Fruit fly (Drosophila melanogaster) whole organism, prepupa: ENCODE measurements around the gene CG31205.

Source experiments
- CG10631 ChIP-seq: fragments of 200-800 bp; sonication (Bioruptor generic); optimal IDR thresholded peaks from 2 replicates; lab custom pipeline; 2016; ENCODE audit warnings: missing biosample characterization, missing genetic modification characterization
- CG10669 ChIP-seq: fragments of 200-800 bp; sonication (Bioruptor generic); optimal IDR thresholded peaks from 3 replicates; lab custom pipeline; 2018; ENCODE audit warnings: missing biosample characterization, mild to moderate bottlenecking, missing genetic modification characterization, moderate library complexity
- CG11762 ChIP-seq: fragments of 200-800 bp; sonication (Bioruptor generic); optimal IDR thresholded peaks from 3 replicates; lab custom pipeline; 2016; ENCODE audit warnings: missing biosample characterization, missing genetic modification characterization; ENCODE audit not compliant: insufficient read depth
- CG11902 ChIP-seq: fragments of 200-800 bp; sonication (Bioruptor generic); optimal IDR thresholded peaks from 3 replicates; lab custom pipeline; 2016; ENCODE audit warnings: missing biosample characterization, missing genetic modification characterization
- CG1621 ChIP-seq: fragments of 200-800 bp; sonication (Bioruptor generic); optimal IDR thresholded peaks from 3 replicates; lab custom pipeline; 2018; ENCODE audit warnings: missing biosample characterization, mild to moderate bottlenecking, missing genetic modification characterization
- CG16779 ChIP-seq: fragments of 200-800 bp; sonication (Bioruptor generic); optimal IDR thresholded peaks from 3 replicates; lab custom pipeline; 2017; ENCODE audit warnings: missing biosample characterization, mild to moderate bottlenecking, missing genetic modification characterization
- CG3032 ChIP-seq: fragments of 200-800 bp; optimal IDR thresholded peaks from 2 replicates; lab custom pipeline; 2019; ENCODE audit warnings: missing biosample characterization, mild to moderate bottlenecking, missing genetic modification characterization, moderate library complexity
- CG32006 ChIP-seq: fragments of 200-800 bp; sonication (Bioruptor generic); optimal IDR thresholded peaks from 3 replicates; lab custom pipeline; 2017; ENCODE audit warnings: missing biosample characterization, mild to moderate bottlenecking, missing genetic modification characterization
- CG34406 ChIP-seq: fragments of 200-800 bp; sonication (Bioruptor generic); optimal IDR thresholded peaks from 3 replicates; lab custom pipeline; 2016; ENCODE audit warnings: missing biosample characterization, missing genetic modification characterization
- CG3919 ChIP-seq: fragments of 200-800 bp; sonication (Bioruptor generic); optimal IDR thresholded peaks from 3 replicates; lab custom pipeline; 2016; ENCODE audit warnings: missing biosample characterization, missing genetic modification characterization
- CG4318 ChIP-seq: fragments of 200-800 bp; sonication (Bioruptor generic); optimal IDR thresholded peaks from 3 replicates; lab custom pipeline; 2017; ENCODE audit warnings: missing biosample characterization, mild to moderate bottlenecking, missing genetic modification characterization
- CG6163 ChIP-seq: fragments of 200-800 bp; sonication (Bioruptor generic); IDR thresholded peaks from 3 replicates; pipeline ENCODE4 v1.3.6; 2022; ENCODE audit warnings: missing biosample characterization, missing genetic modification characterization
- CG6276 ChIP-seq: fragments of 200-800 bp; sonication (Bioruptor generic); optimal IDR thresholded peaks from 2 replicates; lab custom pipeline; 2017; ENCODE audit warnings: missing biosample characterization, mild to moderate bottlenecking, missing genetic modification characterization
- CG6792 ChIP-seq: fragments of 200-800 bp; sonication (Bioruptor generic); optimal IDR thresholded peaks from 3 replicates; lab custom pipeline; 2016; ENCODE audit warnings: missing biosample characterization, missing genetic modification characterization
- CG6808 ChIP-seq: fragments of 200-800 bp; sonication (Bioruptor generic); optimal IDR thresholded peaks from 3 replicates; lab custom pipeline; 2017; ENCODE audit warnings: missing biosample characterization, missing genetic modification characterization, mild to moderate bottlenecking, moderate library complexity, missing genetic modification reagents
- CG7368 ChIP-seq: fragments of 200-800 bp; sonication (Bioruptor generic); optimal IDR thresholded peaks from 3 replicates; lab custom pipeline; 2016; ENCODE audit warnings: missing biosample characterization, missing genetic modification characterization
- CG8119 ChIP-seq: fragments of 200-800 bp; sonication (Bioruptor generic); IDR thresholded peaks from 3 replicates; pipeline ENCODE4 v1.3.6; 2022; ENCODE audit warnings: missing biosample characterization, missing genetic modification characterization
- CG8632 ChIP-seq: fragments of 200-800 bp; sonication (Bioruptor generic); optimal IDR thresholded peaks from 3 replicates; lab custom pipeline; 2016; ENCODE audit warnings: missing biosample characterization, missing genetic modification characterization
- Eip75B ChIP-seq: fragments of 200-800 bp; sonication (Bioruptor generic); optimal IDR thresholded peaks from 3 replicates; lab custom pipeline; 2016; ENCODE audit warnings: missing biosample characterization, missing genetic modification characterization
- Eip78C ChIP-seq: fragments of 200-800 bp; sonication (Bioruptor generic); peaks from one replicate; lab custom pipeline; 2016; ENCODE audit warnings: missing biosample characterization, missing genetic modification characterization
- Eip93F ChIP-seq: fragments of 200-800 bp; sonication (Bioruptor generic); optimal IDR thresholded peaks from 2 replicates; lab custom pipeline; 2016; ENCODE audit warnings: missing biosample characterization, mild to moderate bottlenecking, missing genetic modification characterization
- Ets21C ChIP-seq: fragments of 200-800 bp; sonication (Bioruptor generic); optimal IDR thresholded peaks from 3 replicates; lab custom pipeline; 2016; ENCODE audit warnings: missing biosample characterization, missing genetic modification characterization
- Hr38 ChIP-seq: sonication (Bioruptor generic); optimal IDR thresholded peaks from 2 replicates; lab custom pipeline; 2016; ENCODE audit warnings: missing biosample characterization, missing genetic modification characterization
- Lpt ChIP-seq: fragments of 200-800 bp; sonication (Bioruptor generic); optimal IDR thresholded peaks from 3 replicates; lab custom pipeline; 2016; ENCODE audit warnings: missing biosample characterization, missing genetic modification characterization
- Met ChIP-seq: fragments of 200-800 bp; sonication (Bioruptor generic); optimal IDR thresholded peaks from 3 replicates; lab custom pipeline; 2016; ENCODE audit warnings: missing biosample characterization, missing genetic modification characterization
- OdsH ChIP-seq: fragments of 200-800 bp; sonication (Bioruptor generic); optimal IDR thresholded peaks from 3 replicates; lab custom pipeline; 2016; ENCODE audit warnings: missing biosample characterization, missing genetic modification characterization
- Smox ChIP-seq: fragments of 200-800 bp; sonication (Bioruptor generic); optimal IDR thresholded peaks from 3 replicates; lab custom pipeline; 2016; ENCODE audit warnings: missing biosample characterization, missing genetic modification characterization
- Sox14 ChIP-seq: fragments of 200-800 bp; sonication (Bioruptor generic); optimal IDR thresholded peaks from 3 replicates; lab custom pipeline; 2016; ENCODE audit warnings: missing biosample characterization, missing genetic modification characterization
- dac ChIP-seq: fragments of 200-800 bp; sonication (Bioruptor generic); optimal IDR thresholded peaks from 2 replicates; lab custom pipeline; 2017; ENCODE audit warnings: missing biosample characterization, mild to moderate bottlenecking, missing genetic modification characterization
- dsx ChIP-seq: fragments of 200-800 bp; optimal IDR thresholded peaks from 3 replicates; lab custom pipeline; 2019; ENCODE audit warnings: missing biosample characterization, mild to moderate bottlenecking, missing genetic modification characterization, moderate library complexity; ENCODE audit not compliant: poor library complexity, severe bottlenecking
- eg ChIP-seq: fragments of 200-800 bp; sonication (Bioruptor generic); IDR thresholded peaks from 3 replicates; pipeline ENCODE4 v1.3.6; 2022; ENCODE audit warnings: missing biosample characterization, missing genetic modification characterization
- esn ChIP-seq: fragments of 200-800 bp; sonication (Bioruptor generic); optimal IDR thresholded peaks from 2 replicates; lab custom pipeline; 2016; ENCODE audit warnings: missing biosample characterization, mild to moderate bottlenecking, missing genetic modification characterization, moderate library complexity
- fd85E ChIP-seq: fragments of 200-800 bp; sonication (Bioruptor generic); optimal IDR thresholded peaks from 3 replicates; lab custom pipeline; 2016; ENCODE audit warnings: missing biosample characterization, missing genetic modification characterization
- fkh ChIP-seq: fragments of 200-800 bp; sonication (Bioruptor generic); optimal IDR thresholded peaks from 3 replicates; lab custom pipeline; 2017; ENCODE audit warnings: missing biosample characterization, mild to moderate bottlenecking, missing genetic modification characterization, moderate library complexity
- lz ChIP-seq: fragments of 200-800 bp; sonication (Bioruptor generic); optimal IDR thresholded peaks from 3 replicates; lab custom pipeline; 2016; ENCODE audit warnings: missing biosample characterization, missing genetic modification characterization
- net ChIP-seq: fragments of 200-800 bp; sonication (Bioruptor generic); optimal IDR thresholded peaks from 3 replicates; lab custom pipeline; 2016; ENCODE audit warnings: missing biosample characterization, missing genetic modification characterization
- pdm3 ChIP-seq: fragments of 200-800 bp; sonication (Bioruptor generic); optimal IDR thresholded peaks from 3 replicates; lab custom pipeline; 2016; ENCODE audit warnings: missing biosample characterization, missing genetic modification characterization
- salr ChIP-seq, 2 experiments: fragments of 200-800 bp; sonication (Bioruptor generic); optimal IDR thresholded peaks; 3 replicates each; lab custom pipeline; 2016 to 2018; ENCODE audit warnings: missing biosample characterization in 2 of 2, missing genetic modification characterization in 2 of 2, mild to moderate bottlenecking in 1 of 2
- spab ChIP-seq: fragments of 200-800 bp; sonication (Bioruptor generic); optimal IDR thresholded peaks from 2 replicates; lab custom pipeline; 2017; ENCODE audit warnings: missing biosample characterization, mild to moderate bottlenecking, missing genetic modification characterization, missing genetic modification reagents
- ss ChIP-seq, 2 experiments: fragments of 200-800 bp; sonication (Bioruptor generic); optimal IDR thresholded peaks; 2 replicates in 1 of 2; 3 replicates in 1 of 2; lab custom pipeline; 2017 to 2018; ENCODE audit warnings: mild to moderate bottlenecking in 2 of 2, missing biosample characterization in 2 of 2, missing genetic modification characterization in 2 of 2, moderate library complexity in 1 of 2
- svp ChIP-seq: fragments of 200-800 bp; sonication (Bioruptor generic); peaks from one replicate; lab custom pipeline; 2016; ENCODE audit warnings: missing biosample characterization, missing genetic modification characterization
- topi ChIP-seq: fragments of 200-800 bp; sonication (Bioruptor generic); optimal IDR thresholded peaks from 3 replicates; lab custom pipeline; 2016; ENCODE audit warnings: missing biosample characterization, missing genetic modification characterization
- vri ChIP-seq: fragments of 200-800 bp; sonication (Bioruptor generic); optimal IDR thresholded peaks from 3 replicates; lab custom pipeline; 2016; ENCODE audit warnings: missing biosample characterization, mild to moderate bottlenecking, missing genetic modification characterization

The CG31205 gene

DNA sequence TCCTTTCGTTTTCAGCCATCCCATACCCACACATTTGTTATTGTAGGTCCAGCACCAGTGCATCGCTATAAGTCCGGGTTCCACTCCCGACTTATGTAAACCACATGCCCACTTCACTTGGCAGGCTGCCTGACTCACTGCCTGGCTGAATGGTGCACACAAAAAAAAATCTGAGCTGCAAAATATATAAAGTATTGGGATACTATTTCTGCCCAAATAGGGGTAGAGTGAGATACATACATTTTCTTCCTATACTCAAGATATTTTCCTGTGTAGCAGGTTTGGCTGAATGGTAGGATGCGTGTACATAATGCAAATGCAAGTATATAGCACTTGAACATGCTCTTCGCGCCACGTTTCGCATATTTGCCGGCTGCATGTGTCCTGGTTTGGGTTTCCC is 41.7 kb downstream of the CG31205 start (continued):
- peak; percentile 36 for TF ChIP-seq spab
- TF ChIP-seq CG6163 (GFP tag; lab: Robert Waterston, UW), result 0 out of 3 replicates have a peak, but pooled peaks have one; percentile 52
- no peak for TF ChIP-seq salr (GFP tag; optimal IDR thresholded peaks at IDR 0.05; lab: Kevin White, UChicago)
- peak; percentile 86 for TF ChIP-seq Eip78C (GFP tag; lab: Kevin White, UChicago)
- TF ChIP-seq fkh (GFP tag; lab: Kevin White, UChicago), result no peak
- TF ChIP-seq Smox (GFP tag; lab: Kevin White, UChicago), result no peak
- TF ChIP-seq CG1621, result peak; percentile 43
- no peak for TF ChIP-seq CG16779 (tag; lab: Kevin White, UChicago)
- TF ChIP-seq CG4318, result no peak
- TF ChIP-seq CG10669 (GFP tag; lab: Kevin White, UChicago), result peak; percentile 67
- TF ChIP-seq fd85E (GFP tag; lab: Kevin White, UChicago), result no peak
- TF ChIP-seq Hr38 (GFP tag; lab: Kevin White, UChicago), result no peak
- TF ChIP-seq topi (GFP tag; lab: Kevin White, UChicago), result no peak
- no peak for TF ChIP-seq CG11762
- TF ChIP-seq net, result peak; percentile 6
- TF ChIP-seq CG7368 (GFP tag; lab: Kevin White, UChicago), result peak; percentile 63
- TF ChIP-seq CG6808 (GFP tag; lab: Kevin White, UChicago), result peak; percentile 51
- peak; percentile 40 for TF ChIP-seq CG3032 (tag; lab: Kevin White, UChicago)
- peak; percentile 31 for TF ChIP-seq dsx
- TF ChIP-seq lz, result peak; percentile 27
- TF ChIP-seq dac (GFP tag; lab: Kevin White, UChicago), result no peak
- peak; percentile 65 for TF ChIP-seq Eip75B
- TF ChIP-seq Sox14 (GFP tag; lab: Kevin White, UChicago), result peak; percentile 29
- no peak for TF ChIP-seq CG6276 (GFP tag; lab: Kevin White, UChicago)
- no peak for TF ChIP-seq Ets21C (GFP tag; lab: Kevin White, UChicago)
- peak; percentile 69 for TF ChIP-seq svp (GFP tag; lab: Kevin White, UChicago)
- TF ChIP-seq CG10631, result peak; percentile 46
- peak; percentile 56 to 64 for TF ChIP-seq ss (GFP tag; optimal IDR thresholded peaks at IDR 0.05; lab: Kevin White, UChicago)
- peak; percentile 53 for TF ChIP-seq pdm3
- peak; percentile 10 for TF ChIP-seq CG32006 (GFP tag; lab: Kevin White, UChicago)
- TF ChIP-seq vri (GFP tag; lab: Kevin White, UChicago), result no peak
- no peak for TF ChIP-seq Lpt (GFP tag; lab: Kevin White, UChicago)
- peak; percentile 42 for TF ChIP-seq CG6792 (GFP tag; lab: Kevin White, UChicago)

DNA sequence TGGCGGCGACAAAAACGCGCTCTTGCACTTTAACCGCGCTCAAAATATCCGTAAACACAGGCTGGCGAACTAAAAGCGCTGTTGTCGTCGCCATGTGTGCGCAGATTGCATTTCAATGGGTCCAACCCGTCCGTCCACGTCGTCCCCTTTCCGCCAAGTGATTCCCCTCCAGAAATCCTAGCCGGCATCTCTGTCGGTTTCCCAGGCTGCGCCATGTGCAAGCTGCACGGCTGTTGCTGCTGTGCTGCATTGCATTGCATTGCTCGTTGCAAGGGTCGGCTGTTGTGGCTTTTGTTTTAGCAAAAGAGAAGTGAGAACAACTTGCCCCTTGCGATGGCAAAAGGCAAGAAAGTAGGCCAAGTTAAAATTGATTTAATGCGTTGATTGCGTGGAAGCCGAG is 42.7 kb downstream of the CG31205 start:
- no peak for TF ChIP-seq Eip93F
- TF ChIP-seq Eip78C (GFP tag; lab: Kevin White, UChicago), result peak; percentile 59
- no peak for TF ChIP-seq eg (GFP tag; lab: Robert Waterston, UW)
- no peak for TF ChIP-seq salr (GFP tag; optimal IDR thresholded peaks at IDR 0.05; lab: Kevin White, UChicago)
- no peak for TF ChIP-seq CG3919 (GFP tag; lab: Kevin White, UChicago)
- TF ChIP-seq esn (GFP tag; lab: Kevin White, UChicago), result no peak
- TF ChIP-seq CG11902 (GFP tag; lab: Kevin White, UChicago), result no peak
- TF ChIP-seq CG8119, result no peak
- peak; percentile 75 for TF ChIP-seq CG1621
- TF ChIP-seq ss (GFP tag; optimal IDR thresholded peaks at IDR 0.05; lab: Kevin White, UChicago), result peak in 1 of 2 experiments; percentile 25
- TF ChIP-seq CG8632 (GFP tag; lab: Kevin White, UChicago), result no peak
- TF ChIP-seq CG6792 (GFP tag; lab: Kevin White, UChicago), result no peak
- no peak for TF ChIP-seq Lpt (GFP tag; lab: Kevin White, UChicago)
- TF ChIP-seq fd85E (GFP tag; lab: Kevin White, UChicago), result no peak
- TF ChIP-seq Met, result no peak
- TF ChIP-seq CG34406 (GFP tag; lab: Kevin White, UChicago), result no peak
- TF ChIP-seq Hr38 (GFP tag; lab: Kevin White, UChicago), result no peak
- no peak for TF ChIP-seq OdsH (GFP tag; lab: Kevin White, UChicago)
- peak; percentile 49 for TF ChIP-seq dsx
- no peak for TF ChIP-seq CG6163 (GFP tag; lab: Robert Waterston, UW)
